Worm (Caenorhabditis elegans): Measurements from ENCODE around the gene ZC239.6.

ZC239.6 gene

ce11 chrII:3222686-3223085 is 13.3 kb downstream of the ZC239.6 start, which contains the start of gene ZC239.13:
Gene ZC239.13 (minus strand): TSS chrII:3222839.
- TF ChIP-seq nhr-12 (tag; optimal IDR thresholded peaks at IDR 0.05): no peak
- no peak for TF ChIP-seq bed-3 (GFP tag; optimal IDR thresholded peaks at IDR 0.05)
- TF ChIP-seq mls-2 (tag; optimal IDR thresholded peaks at IDR 0.05): no peak
- TF ChIP-seq unc-120 (tag; optimal IDR thresholded peaks at IDR 0.05; ENCODE audit: poor library complexity, severe bottlenecking): no peak
- no peak for TF ChIP-seq M03D4.4 (tag; optimal IDR thresholded peaks at IDR 0.05)
- no peak for TF ChIP-seq ceh-39 (tag; optimal IDR thresholded peaks at IDR 0.05)
- no peak for TF ChIP-seq elt-1 (tag; optimal IDR thresholded peaks at IDR 0.05; ENCODE audit: borderline replicate concordance, insufficient read depth)
- no peak for TF ChIP-seq ces-1 (GFP tag; optimal IDR thresholded peaks at IDR 0.05)
- TF ChIP-seq ceh-43 (GFP tag; optimal IDR thresholded peaks at IDR 0.05): no peak

- no peak for TF ChIP-seq unc-120 (tag; optimal IDR thresholded peaks at IDR 0.05; ENCODE audit: poor library complexity, severe bottlenecking)
- TF ChIP-seq nhr-12 (tag; optimal IDR thresholded peaks at IDR 0.05): no peak
Observed at ce11 chrII:3224631-3225030, 15.2 kb downstream of the ZC239.6 start, which contains the start of gene ZC239.15. Gene ZC239.15 (minus strand): TSS chrII:3224731.

ce11 chrII:3225200-3225599 is 15.8 kb downstream of the ZC239.6 start, which contains the start of gene ZC239.16:
Gene ZC239.16 (minus strand): TSS chrII:3225319.
- TF ChIP-seq ces-1 (GFP tag; optimal IDR thresholded peaks at IDR 0.05): no peak
- TF ChIP-seq drap-1 (GFP tag; optimal IDR thresholded peaks at IDR 0.05): no peak

ce11 chrII:3225780-3226179 is 16.3 kb downstream of the ZC239.6 start, which contains the start of gene ZC239.17:
Gene ZC239.17 (minus strand): TSS chrII:3225880.
- TF ChIP-seq zip-8 (tag; optimal IDR thresholded peaks at IDR 0.05) (no peak), tbx-8 (GFP tag; optimal IDR thresholded peaks at IDR 0.05) (no peak), flh-1 (GFP tag; optimal IDR thresholded peaks at IDR 0.05) (no peak), nhr-2 (tag; optimal IDR thresholded peaks at IDR 0.05) (no peak), ceh-39 (tag; optimal IDR thresholded peaks at IDR 0.05) (no peak), ceh-83 (GFP tag; optimal IDR thresholded peaks at IDR 0.05) (no peak), sptf-1 (tag; optimal IDR thresholded peaks at IDR 0.05) (no peak), nhr-76 (tag; optimal IDR thresholded peaks at IDR 0.05) (no peak), bed-3 (GFP tag; optimal IDR thresholded peaks at IDR 0.05) (no peak), nhr-237 (tag; optimal IDR thresholded peaks at IDR 0.05) (no peak), hlh-1 (tag; optimal IDR thresholded peaks at IDR 0.05) (no peak), lsy-2 (tag; optimal IDR thresholded peaks at IDR 0.05) (no peak), elt-1 (tag; optimal IDR thresholded peaks at IDR 0.05; ENCODE audit: borderline replicate concordance, insufficient read depth) (no peak), mep-1 (tag; optimal IDR thresholded peaks at IDR 0.05) (no peak), lin-32 (GFP tag; optimal IDR thresholded peaks at IDR 0.05) (no peak), nhr-12 (tag; optimal IDR thresholded peaks at IDR 0.05) (no peak)

ce11 chrII:3230422-3230821 is 21.0 kb downstream of the ZC239.6 start, which contains the start of gene srh-297:
Gene srh-297 (minus strand): TSS chrII:3230522.
- TF ChIP-seq unc-62 (GFP tag; optimal IDR thresholded peaks at IDR 0.05) (no peak), mls-2 (tag; optimal IDR thresholded peaks at IDR 0.05) (no peak), cnd-1 (tag; optimal IDR thresholded peaks at IDR 0.05) (no peak)

ce11 chrII:3234725-3235124 is 25.3 kb downstream of the ZC239.6 start, which contains the start of gene C17F4.8:
Gene C17F4.8 (minus strand): TSS chrII:3234825.
- no peak for TF ChIP-seq nhr-237 (tag; optimal IDR thresholded peaks at IDR 0.05)
- TF ChIP-seq unc-120 (tag; optimal IDR thresholded peaks at IDR 0.05; ENCODE audit: poor library complexity, severe bottlenecking): no peak
- TF ChIP-seq nhr-12 (tag; optimal IDR thresholded peaks at IDR 0.05): no peak
- no peak for TF ChIP-seq mab-5 (tag; optimal IDR thresholded peaks at IDR 0.05)
- no peak for TF ChIP-seq sptf-1 (tag; optimal IDR thresholded peaks at IDR 0.05)
- no peak for TF ChIP-seq tbx-8 (GFP tag; optimal IDR thresholded peaks at IDR 0.05)
- no peak for TF ChIP-seq lsy-2 (tag; optimal IDR thresholded peaks at IDR 0.05)
- TF ChIP-seq elt-1 (tag; optimal IDR thresholded peaks at IDR 0.05; ENCODE audit: borderline replicate concordance, insufficient read depth): no peak
- no peak for TF ChIP-seq ceh-83 (GFP tag; optimal IDR thresholded peaks at IDR 0.05)
- TF ChIP-seq ham-2 (GFP tag; optimal IDR thresholded peaks at IDR 0.05): no peak
- no peak for TF ChIP-seq elt-3 (tag; optimal IDR thresholded peaks at IDR 0.05)
- TF ChIP-seq snpc-4 (tag; optimal IDR thresholded peaks at IDR 0.05): no peak
- no peak for TF ChIP-seq ceh-39 (tag; optimal IDR thresholded peaks at IDR 0.05)
- TF ChIP-seq mep-1 (tag; optimal IDR thresholded peaks at IDR 0.05): no peak
- TF ChIP-seq sem-2 (GFP tag; optimal IDR thresholded peaks at IDR 0.05): no peak

Measured in whole organism, mixed stage, embryonic.